Worm (Caenorhabditis elegans) whole organism, midembryonic: Measurements from ENCODE around the gene Y49F6B.13.
"Not testable (repeated sequence)": the region's sequence is repeated elsewhere in the genome, so short reads cannot be mapped to it uniquely, and the experiment has no call there.

ENCODE experiments used
- T22C8.4 ChIP-seq: fragments of 200-800 bp; sonication (Bioruptor generic); IDR thresholded peaks from 2 replicates; pipeline ENCODE4 v1.3.6; 2022; ENCODE audit warnings: missing genetic modification characterization, missing compliant biosample characterization
- med-1 ChIP-seq: sonication (generic microtip); optimal IDR thresholded peaks from 2 replicates; lab custom pipeline; 2017; ENCODE audit warnings: missing genetic modification characterization, mild to moderate bottlenecking, missing compliant biosample characterization, antibody characterized with exemption, missing genetic modification reagents; ENCODE audit not compliant: insufficient read depth
- tab-1 ChIP-seq: fragments of 200-800 bp; sonication (Bioruptor generic); IDR thresholded peaks from 2 replicates; pipeline ENCODE4 v1.3.6; 2022; ENCODE audit warnings: missing genetic modification characterization, missing compliant biosample characterization

DNA sequence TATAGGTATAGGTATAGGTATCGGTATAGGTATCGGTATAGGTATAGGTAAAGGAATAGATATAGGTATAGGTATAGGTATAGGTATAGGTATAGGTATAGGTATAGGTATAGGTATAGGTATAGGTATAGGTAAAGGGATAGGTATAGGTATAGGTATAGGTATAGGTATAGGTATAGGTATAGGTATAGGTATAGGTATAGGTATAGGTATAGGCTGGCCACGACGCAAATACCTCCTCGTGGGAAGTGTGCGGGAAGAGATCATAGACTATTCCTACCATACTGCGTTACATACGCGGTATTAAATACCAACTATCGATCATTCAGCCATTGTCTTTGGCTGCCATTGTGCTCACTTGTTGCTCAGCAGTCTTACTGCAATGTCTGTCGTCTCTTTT lies 19.3 kb upstream of the Y49F6B.13 start, which contains the start of gene fbxb-112:
- TF ChIP-seq T22C8.4 (GFP tag; lab: Robert Waterston, UW); tab-1 (GFP tag; lab: Robert Waterston, UW); med-1 (GFP tag; lab: Kevin White, UChicago): not testable (repeated sequence)
